Fruit fly (Drosophila melanogaster): Measurements from ENCODE around the gene CG13685.

Gene CG13685

DNA sequence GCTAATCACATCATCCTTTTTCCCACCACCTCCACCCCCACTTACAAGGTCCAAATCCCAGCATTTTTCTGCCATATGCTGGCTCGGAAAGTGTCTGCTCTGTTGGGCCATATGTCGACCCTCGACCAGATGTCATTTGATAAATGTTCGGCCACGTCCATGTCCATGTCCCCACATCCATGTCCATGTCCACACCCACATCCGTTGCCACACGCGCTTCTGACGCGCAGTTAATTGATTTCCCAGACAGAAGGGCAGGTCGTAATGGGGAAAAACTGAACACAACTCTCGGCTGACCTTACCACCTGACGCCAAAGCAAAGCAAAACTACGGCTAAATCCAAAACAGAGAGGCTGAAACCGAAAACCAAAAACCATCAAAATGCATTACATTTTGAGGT lies 39.8 kb downstream of the CG13685 start (continued):
- TF ChIP-seq CG3065 (GFP tag; optimal IDR thresholded peaks at IDR 0.05), result no peak
- TF ChIP-seq CG31365 (tag; optimal IDR thresholded peaks at IDR 0.05), result no peak
- TF ChIP-seq CG34376 (GFP tag; optimal IDR thresholded peaks at IDR 0.05), result no peak
- no peak for TF ChIP-seq gsb (GFP tag; IDR thresholded peaks at IDR 0.05)
- TF ChIP-seq CG6813 (GFP tag; optimal IDR thresholded peaks at IDR 0.05), result no peak
- no peak for TF ChIP-seq ci (GFP tag; IDR thresholded peaks at IDR 0.05)
- TF ChIP-seq sens (GFP tag), result peak; percentile 14
- no peak for TF ChIP-seq CG10321 (GFP tag; IDR thresholded peaks at IDR 0.05)
- TF ChIP-seq ERR (GFP tag; optimal IDR thresholded peaks at IDR 0.05), result no peak
- no peak for TF ChIP-seq CG18011 (GFP tag; optimal IDR thresholded peaks at IDR 0.05)
- TF ChIP-seq CG12744 (GFP tag; optimal IDR thresholded peaks at IDR 0.05), result no peak
- TF ChIP-seq sr (GFP tag; IDR thresholded peaks at IDR 0.05), result peak; percentile 55; the same call in 1 of the 3 replicates
- 0 out of 3 replicates have a peak, but pooled peaks have one; percentile 60 for TF ChIP-seq so (GFP tag; IDR thresholded peaks at IDR 0.05)

dm6 chr3L:7787788-7788406 lies 40.8 kb downstream of the CG13685 start:
- peak; percentile 76 for TF ChIP-seq scrt (GFP tag; optimal IDR thresholded peaks at IDR 0.05)
- peak; percentile 46 to 65 for TF ChIP-seq Trl (optimal IDR thresholded peaks at IDR 0.05)
- no peak for TF ChIP-seq Trl (GFP tag; optimal IDR thresholded peaks at IDR 0.05)
- TF ChIP-seq Adf1 (GFP tag; IDR thresholded peaks at IDR 0.05), result peak; percentile 59; the same call in 1 of the 2 replicates
- no peak for TF ChIP-seq row (GFP tag; IDR thresholded peaks at IDR 0.05)
- TF ChIP-seq CG9876 (GFP tag; optimal IDR thresholded peaks at IDR 0.05), result no peak
- peak in 1 of 2 experiments; percentile 67 for TF ChIP-seq Pdp1 (GFP tag; optimal IDR thresholded peaks at IDR 0.05)
- peak; percentile 88 for TF ChIP-seq CG3163 (GFP tag; optimal IDR thresholded peaks at IDR 0.05)
- no peak for TF ChIP-seq CG18599 (GFP tag; optimal IDR thresholded peaks at IDR 0.05)
- TF ChIP-seq Med (GFP tag), result peak; percentile 59
- no peak for TF ChIP-seq CG4854 (GFP tag; optimal IDR thresholded peaks at IDR 0.05)
- TF ChIP-seq crc (GFP tag; optimal IDR thresholded peaks at IDR 0.05), result no peak
- peak; percentile 13 for TF ChIP-seq CG11504 (tag; optimal IDR thresholded peaks at IDR 0.05)
- TF ChIP-seq z (GFP tag; IDR thresholded peaks at IDR 0.05), result no peak
- TF ChIP-seq Sox100B (GFP tag; optimal IDR thresholded peaks at IDR 0.05), result no peak
- TF ChIP-seq unc-4 (GFP tag; IDR thresholded peaks at IDR 0.05; ENCODE audit: partially characterized antibody), result no peak
- TF ChIP-seq sqz (GFP tag; optimal IDR thresholded peaks at IDR 0.05), result peak; percentile 71
- no peak for TF ChIP-seq odd (GFP tag; optimal IDR thresholded peaks at IDR 0.05)
- TF ChIP-seq CG14965 (GFP tag; optimal IDR thresholded peaks at IDR 0.05; ENCODE audit: borderline replicate concordance), result no peak
- TF ChIP-seq mld (GFP tag; IDR thresholded peaks at IDR 0.05; ENCODE audit: partially characterized antibody), result no peak

DNA sequence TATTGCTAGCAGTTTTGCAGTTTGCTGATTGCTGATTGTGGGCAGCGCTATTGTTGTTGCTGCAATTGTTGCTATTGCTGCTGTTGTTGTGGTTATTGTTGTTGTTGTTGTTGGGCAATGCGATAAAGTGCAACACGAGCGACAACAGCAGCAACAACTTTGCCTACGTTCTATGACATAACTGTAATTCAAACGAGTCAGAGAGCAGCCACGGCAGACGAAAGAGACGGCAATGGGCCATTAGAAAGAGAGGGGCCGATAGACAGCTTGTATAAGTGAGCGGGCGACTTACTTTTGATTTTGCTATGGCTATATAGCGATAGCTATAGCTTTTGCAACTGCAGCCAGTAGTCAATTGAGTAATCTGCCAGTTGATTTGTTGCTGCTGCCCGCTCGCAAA lies 43.1 kb downstream of the CG13685 start:
- peak; percentile 38; the same call in 1 of the 2 replicates for TF ChIP-seq CG4360 (GFP tag; IDR thresholded peaks at IDR 0.05)
- no peak for TF ChIP-seq rib (GFP tag; IDR thresholded peaks at IDR 0.05)
- TF ChIP-seq Camta (GFP tag; optimal IDR thresholded peaks at IDR 0.05), result no peak
- TF ChIP-seq sna (GFP tag; IDR thresholded peaks at IDR 0.05; ENCODE audit: partially characterized antibody), result no peak
- no peak for TF ChIP-seq Taf1 (GFP tag; IDR thresholded peaks at IDR 0.05)
- peak in 1 of 2 experiments; percentile 22 for TF ChIP-seq Pdp1 (GFP tag; optimal IDR thresholded peaks at IDR 0.05)
- no peak for TF ChIP-seq tgo (GFP tag; IDR thresholded peaks at IDR 0.05)
- no peak for TF ChIP-seq HHEX (GFP tag; optimal IDR thresholded peaks at IDR 0.05)
- 0 out of 2 replicates have a peak, but pooled peaks have one; percentile 17 for TF ChIP-seq CG10321 (GFP tag; IDR thresholded peaks at IDR 0.05)
- TF ChIP-seq CG2116 (GFP tag; optimal IDR thresholded peaks at IDR 0.05), result no peak
- TF ChIP-seq Med (GFP tag), result peak; percentile 39
- no peak for TF ChIP-seq CrebB (tag; optimal IDR thresholded peaks at IDR 0.05)
- no peak for TF ChIP-seq CG13894 (tag; optimal IDR thresholded peaks at IDR 0.05)
- no peak for TF ChIP-seq CG10209 (GFP tag; optimal IDR thresholded peaks at IDR 0.05)
- no peak for TF ChIP-seq CG8359 (GFP tag; optimal IDR thresholded peaks at IDR 0.05; ENCODE audit: borderline replicate concordance)
- TF ChIP-seq scrt (GFP tag; optimal IDR thresholded peaks at IDR 0.05), result no peak
- TF ChIP-seq Hsf (GFP tag; optimal IDR thresholded peaks at IDR 0.05), result no peak
